Worm (Caenorhabditis elegans) whole organism, mixed stage, embryonic: ENCODE measurements around the gene F36H5.9.

ENCODE experiments used
- elt-3 ChIP-seq: fragments of 150-350 bp; optimal IDR thresholded peaks from 2 replicates; lab custom pipeline; 2014; ENCODE audit warnings: missing biosample characterization, missing genetic modification characterization
- mep-1 ChIP-seq: fragments of 150-350 bp; optimal IDR thresholded peaks from 2 replicates; lab custom pipeline; 2017; ENCODE audit warnings: missing biosample characterization, missing genetic modification reagents, missing genetic modification characterization, inconsistent platforms
- nhr-12 ChIP-seq: fragments of 150-350 bp; optimal IDR thresholded peaks from 2 replicates; lab custom pipeline; 2014; ENCODE audit warnings: missing biosample characterization, missing genetic modification characterization
- snpc-4 ChIP-seq: fragments of 150-350 bp; optimal IDR thresholded peaks from 2 replicates; lab custom pipeline; 2014; ENCODE audit warnings: missing biosample characterization, missing genetic modification characterization
- unc-62 ChIP-seq: fragments of 150-350 bp; optimal IDR thresholded peaks from 2 replicates; lab custom pipeline; 2014; ENCODE audit warnings: missing biosample characterization, missing genetic modification reagents, missing genetic modification characterization

ce11 chrII:1750413-1750812 is 2.5 kb downstream of the F36H5.9 start, which contains the start of the genes F36H5.13 and F36H5.8:
- TF ChIP-seq elt-3 (tag; lab: Kevin White, UChicago), result no peak
- TF ChIP-seq snpc-4, result no peak
- no peak for TF ChIP-seq mep-1
- no peak for TF ChIP-seq unc-62 (GFP tag; lab: Kevin White, UChicago)
- TF ChIP-seq nhr-12 (tag; lab: Kevin White, UChicago), result no peak
